Worm (Caenorhabditis elegans) whole organism, mixed stage, embryonic: Measurements from ENCODE around the gene ceh-82.

Source experiments
- bed-3 ChIP-seq: fragments of 200-800 bp; sonication (Bioruptor generic); optimal IDR thresholded peaks from 3 replicates; lab custom pipeline; 2018; ENCODE audit warnings: mild to moderate bottlenecking, missing genetic modification characterization, moderate library complexity, missing compliant biosample characterization
- blmp-1 ChIP-seq: fragments of 150-350 bp; optimal IDR thresholded peaks from 2 replicates; lab custom pipeline; 2014; ENCODE audit warnings: missing biosample characterization, missing genetic modification characterization
- ceh-43 ChIP-seq: fragments of 200-800 bp; sonication (Bioruptor generic); optimal IDR thresholded peaks from 2 replicates; lab custom pipeline; 2018; ENCODE audit warnings: mild to moderate bottlenecking, missing genetic modification characterization, moderate library complexity, missing compliant biosample characterization
- ceh-83 ChIP-seq: fragments of 200-800 bp; sonication (Bioruptor generic); optimal IDR thresholded peaks from 2 replicates; lab custom pipeline; 2018; ENCODE audit warnings: mild to moderate bottlenecking, missing genetic modification characterization, missing compliant biosample characterization
- ces-1 ChIP-seq: fragments of 150-350 bp; optimal IDR thresholded peaks from 2 replicates; lab custom pipeline; 2014; ENCODE audit warnings: missing biosample characterization, missing genetic modification reagents, missing genetic modification characterization
- cnd-1 ChIP-seq: fragments of 200-800 bp; sonication (Bioruptor generic); optimal IDR thresholded peaks from 2 replicates; lab custom pipeline; 2018; ENCODE audit warnings: mild to moderate bottlenecking, missing genetic modification characterization, missing compliant biosample characterization
- drap-1 ChIP-seq: fragments of 200-800 bp; sonication (Bioruptor generic); optimal IDR thresholded peaks from 3 replicates; lab custom pipeline; 2018; ENCODE audit warnings: mild to moderate bottlenecking, missing genetic modification characterization, missing compliant biosample characterization
- elt-1 ChIP-seq: sonication (generic microtip); optimal IDR thresholded peaks from 2 replicates; lab custom pipeline; 2017; ENCODE audit warnings: missing genetic modification characterization, mild to moderate bottlenecking, missing compliant biosample characterization, antibody characterized with exemption, moderate library complexity, borderline replicate concordance; ENCODE audit not compliant: insufficient read depth
- elt-3 ChIP-seq: fragments of 150-350 bp; optimal IDR thresholded peaks from 2 replicates; lab custom pipeline; 2014; ENCODE audit warnings: missing biosample characterization, missing genetic modification characterization
- flh-1 ChIP-seq: fragments of 200-800 bp; sonication (Bioruptor generic); optimal IDR thresholded peaks from 2 replicates; lab custom pipeline; 2018; ENCODE audit warnings: mild to moderate bottlenecking, missing genetic modification characterization, moderate library complexity, missing compliant biosample characterization
- ham-2 ChIP-seq: fragments of 200-800 bp; sonication (Bioruptor generic); optimal IDR thresholded peaks from 2 replicates; lab custom pipeline; 2018; ENCODE audit warnings: mild to moderate bottlenecking, missing genetic modification characterization, missing compliant biosample characterization
- lin-13 ChIP-seq: fragments of 150-350 bp; optimal IDR thresholded peaks from 2 replicates; lab custom pipeline; 2014; ENCODE audit warnings: missing biosample characterization, missing genetic modification characterization
- lsy-2 ChIP-seq: fragments of 150-350 bp; optimal IDR thresholded peaks from 2 replicates; lab custom pipeline; 2014; ENCODE audit warnings: missing biosample characterization, missing genetic modification characterization
- mab-5 ChIP-seq: fragments of 150-350 bp; optimal IDR thresholded peaks from 2 replicates; lab custom pipeline; 2014; ENCODE audit warnings: missing biosample characterization, missing genetic modification characterization
- mep-1 ChIP-seq: fragments of 150-350 bp; optimal IDR thresholded peaks from 2 replicates; lab custom pipeline; 2017; ENCODE audit warnings: missing biosample characterization, missing genetic modification reagents, missing genetic modification characterization, inconsistent platforms
- mls-2 ChIP-seq: sonication (generic microtip); optimal IDR thresholded peaks from 2 replicates; lab custom pipeline; 2016; ENCODE audit warnings: mild to moderate bottlenecking, missing genetic modification characterization, moderate library complexity, missing compliant biosample characterization
- nhr-12 ChIP-seq: fragments of 150-350 bp; optimal IDR thresholded peaks from 2 replicates; lab custom pipeline; 2014; ENCODE audit warnings: missing biosample characterization, missing genetic modification characterization
- nhr-2 ChIP-seq: fragments of 150-350 bp; optimal IDR thresholded peaks from 2 replicates; lab custom pipeline; 2014; ENCODE audit warnings: missing biosample characterization, missing genetic modification characterization
- nhr-28 ChIP-seq: fragments of 150-350 bp; optimal IDR thresholded peaks from 2 replicates; lab custom pipeline; 2014; ENCODE audit warnings: missing biosample characterization, missing genetic modification characterization
- nhr-76 ChIP-seq: sonication (generic microtip); optimal IDR thresholded peaks from 2 replicates; lab custom pipeline; 2017; ENCODE audit warnings: missing biosample characterization, missing genetic modification characterization
- pha-4 ChIP-seq: fragments of 150-350 bp; optimal IDR thresholded peaks from 2 replicates; lab custom pipeline; 2018; ENCODE audit warnings: missing biosample characterization, missing genetic modification reagents, missing genetic modification characterization
- sem-2 ChIP-seq: fragments of 200-800 bp; sonication (Bioruptor generic); optimal IDR thresholded peaks from 2 replicates; lab custom pipeline; 2018; ENCODE audit warnings: mild to moderate bottlenecking, missing genetic modification characterization, missing compliant biosample characterization
- snpc-4 ChIP-seq: fragments of 150-350 bp; optimal IDR thresholded peaks from 2 replicates; lab custom pipeline; 2014; ENCODE audit warnings: missing biosample characterization, missing genetic modification characterization
- sptf-1 ChIP-seq: sonication (generic microtip); optimal IDR thresholded peaks from 2 replicates; lab custom pipeline; 2017; ENCODE audit warnings: mild to moderate bottlenecking, missing genetic modification characterization, moderate library complexity, missing compliant biosample characterization
- tbx-8 ChIP-seq: fragments of 200-800 bp; sonication (Bioruptor generic); optimal IDR thresholded peaks from 2 replicates; lab custom pipeline; 2018; ENCODE audit warnings: mild to moderate bottlenecking, missing genetic modification characterization, moderate library complexity, missing compliant biosample characterization
- unc-120 ChIP-seq: sonication (generic microtip); optimal IDR thresholded peaks from 2 replicates; lab custom pipeline; 2017; ENCODE audit warnings: missing genetic modification characterization, missing compliant biosample characterization; ENCODE audit not compliant: poor library complexity, severe bottlenecking
- unc-39 ChIP-seq: fragments of 150-350 bp; optimal IDR thresholded peaks from 2 replicates; lab custom pipeline; 2014; ENCODE audit warnings: missing biosample characterization, missing genetic modification characterization
- unc-62 ChIP-seq: fragments of 150-350 bp; optimal IDR thresholded peaks from 2 replicates; lab custom pipeline; 2014; ENCODE audit warnings: missing biosample characterization, missing genetic modification reagents, missing genetic modification characterization
- zip-8 ChIP-seq: fragments of 150-350 bp; optimal IDR thresholded peaks from 2 replicates; lab custom pipeline; 2014; ENCODE audit warnings: missing biosample characterization, missing genetic modification characterization
- ztf-11 ChIP-seq: fragments of 150-350 bp; optimal IDR thresholded peaks from 2 replicates; lab custom pipeline; 2014; ENCODE audit warnings: missing biosample characterization, missing genetic modification characterization

ceh-82 gene

ce11 chrII:1742535-1742934 lies 10.5 kb downstream of the ceh-82 start, which contains the start of gene F36H5.12:
TSS of gene F36H5.12 (plus strand) at chrII:1742835.
- TF ChIP-seq nhr-28 (tag; lab: Kevin White, UChicago) (no peak), ztf-11 (tag; lab: Kevin White, UChicago) (no peak), ceh-43 (GFP tag; lab: Kevin White, UChicago) (no peak)
- TF ChIP-seq, all 35 proteins: peak for 0

ce11 chrII:1744183-1744582 lies 12.2 kb downstream of the ceh-82 start, which contains the start of gene clec-19:
TSS of gene clec-19 (plus strand) at chrII:1744483.
- TF ChIP-seq drap-1 (GFP tag; lab: Kevin White, UChicago) = no peak
- TF ChIP-seq tbx-8 (GFP tag; lab: Kevin White, UChicago) = no peak
- no peak for TF ChIP-seq mep-1 (tag; lab: Kevin White, UChicago)
- TF ChIP-seq unc-120 (tag; lab: Kevin White, UChicago) = no peak
- no peak for TF ChIP-seq elt-3
- TF ChIP-seq bed-3 = no peak
- no peak for TF ChIP-seq pha-4
- TF ChIP-seq zip-8 (tag; lab: Kevin White, UChicago) = no peak
- TF ChIP-seq snpc-4 (tag; lab: Kevin White, UChicago) = no peak
- TF ChIP-seq ham-2 (GFP tag; lab: Kevin White, UChicago) = no peak
- TF ChIP-seq sptf-1 (tag; lab: Kevin White, UChicago) = no peak
- no peak for TF ChIP-seq flh-1 (GFP tag; lab: Kevin White, UChicago)
- no peak for TF ChIP-seq unc-39 (tag; lab: Kevin White, UChicago)
- no peak for TF ChIP-seq sem-2
- no peak for TF ChIP-seq ces-1 (GFP tag; lab: Kevin White, UChicago)

ce11 chrII:1750413-1750812 lies 18.4 kb downstream of the ceh-82 start, which contains the start of the genes F36H5.13 and F36H5.8:
TSS of gene F36H5.13 (minus strand) at chrII:1750513.
TSS of gene F36H5.8 (minus strand) at chrII:1750686.
- TF ChIP-seq sptf-1 (tag; lab: Kevin White, UChicago) = no peak
- no peak for TF ChIP-seq elt-1 (tag; lab: Kevin White, UChicago)
- no peak for TF ChIP-seq ham-2 (GFP tag; lab: Kevin White, UChicago)
- no peak for TF ChIP-seq nhr-12 (tag; lab: Kevin White, UChicago)
- TF ChIP-seq cnd-1 (tag; lab: Kevin White, UChicago) = no peak
- TF ChIP-seq unc-62 (GFP tag; lab: Kevin White, UChicago) = no peak
- no peak for TF ChIP-seq blmp-1
- TF ChIP-seq ceh-83 (GFP tag; lab: Kevin White, UChicago) = no peak
- no peak for TF ChIP-seq ztf-11 (tag; lab: Kevin White, UChicago)
- TF ChIP-seq mls-2 (tag; lab: Kevin White, UChicago) = no peak
- no peak for TF ChIP-seq flh-1 (GFP tag; lab: Kevin White, UChicago)
- TF ChIP-seq nhr-2 (tag; lab: Kevin White, UChicago) = no peak
- TF ChIP-seq snpc-4 (tag; lab: Kevin White, UChicago) = no peak
- TF ChIP-seq unc-39 (tag; lab: Kevin White, UChicago) = no peak
- no peak for TF ChIP-seq lsy-2 (tag; lab: Kevin White, UChicago)
- no peak for TF ChIP-seq mep-1 (tag; lab: Kevin White, UChicago)
- TF ChIP-seq, all 35 proteins: peak for 0

- TF ChIP-seq mab-5 (tag; lab: Kevin White, UChicago) (no peak), lin-13 (tag; lab: Kevin White, UChicago) (no peak), unc-62 (GFP tag; lab: Kevin White, UChicago) (no peak), nhr-76 (tag; lab: Kevin White, UChicago) (no peak), elt-1 (tag; lab: Kevin White, UChicago) (no peak), mep-1 (tag; lab: Kevin White, UChicago) (no peak), unc-39 (tag; lab: Kevin White, UChicago) (no peak), sptf-1 (tag; lab: Kevin White, UChicago) (no peak), nhr-2 (tag; lab: Kevin White, UChicago) (no peak)
- TF ChIP-seq, all 35 proteins: peak for 0
Measured at ce11 chrII:1752990-1753389, 21.0 kb downstream of the ceh-82 start, which contains the start of gene F36H5.9. TSS of gene F36H5.9 (minus strand) at chrII:1753090.

ce11 chrII:1756072-1756471 lies 24.0 kb downstream of the ceh-82 start, which contains the start of gene F36H5.17:
TSS of gene F36H5.17 (minus strand) at chrII:1756172.
- TF ChIP-seq mls-2 (tag; lab: Kevin White, UChicago) (no peak), snpc-4 (tag; lab: Kevin White, UChicago) (no peak), zip-8 (tag; lab: Kevin White, UChicago) (no peak), nhr-12 (tag; lab: Kevin White, UChicago) (no peak)
